Fruit fly (Drosophila melanogaster) whole organism, embryonic: Measurements from ENCODE around the gene CG12239.

ENCODE experiments used
- BtbVII ChIP-seq: fragments of 200-800 bp; sonication (Bioruptor generic); optimal IDR thresholded peaks from 3 replicates; lab custom pipeline; 2017; ENCODE audit warnings: missing biosample characterization, mild to moderate bottlenecking, missing genetic modification characterization
- CG10274 ChIP-seq: fragments of 200-800 bp; sonication (Bioruptor generic); optimal IDR thresholded peaks from 3 replicates; lab custom pipeline; 2017; ENCODE audit warnings: missing biosample characterization, mild to moderate bottlenecking, missing genetic modification characterization
- CG10959 ChIP-seq: fragments of 200-800 bp; sonication (Bioruptor generic); IDR thresholded peaks from 2 replicates; pipeline ENCODE4 v1.3.6; 2022; ENCODE audit warnings: missing biosample characterization, missing genetic modification characterization
- CG11398 ChIP-seq: fragments of 200-800 bp; sonication (Bioruptor generic); optimal IDR thresholded peaks from 2 replicates; lab custom pipeline; 2016; ENCODE audit warnings: missing biosample characterization, missing genetic modification characterization
- CG1233 ChIP-seq: fragments of 200-800 bp; sonication (Bioruptor generic); optimal IDR thresholded peaks from 4 replicates; lab custom pipeline; 2018; ENCODE audit warnings: missing biosample characterization, mild to moderate bottlenecking, missing genetic modification characterization
- CG13296 ChIP-seq: fragments of 200-800 bp; sonication (Bioruptor generic); optimal IDR thresholded peaks from 3 replicates; lab custom pipeline; 2018; ENCODE audit warnings: missing biosample characterization, mild to moderate bottlenecking, missing genetic modification characterization
- CG13424 ChIP-seq: fragments of 200-800 bp; sonication (Bioruptor generic); optimal IDR thresholded peaks from 2 replicates; lab custom pipeline; 2019; ENCODE audit warnings: missing biosample characterization, mild to moderate bottlenecking, missing genetic modification characterization, moderate library complexity
- CG1529 ChIP-seq: fragments of 200-800 bp; sonication (Bioruptor generic); optimal IDR thresholded peaks from 3 replicates; lab custom pipeline; 2018; ENCODE audit warnings: missing biosample characterization, missing genetic modification characterization
- CG15696 ChIP-seq: fragments of 200-800 bp; sonication (Bioruptor generic); optimal IDR thresholded peaks from 2 replicates; lab custom pipeline; 2019; ENCODE audit warnings: missing biosample characterization, mild to moderate bottlenecking, missing genetic modification characterization, moderate library complexity
- CG1602 ChIP-seq: fragments of 200-800 bp; sonication (Bioruptor generic); optimal IDR thresholded peaks from 3 replicates; lab custom pipeline; 2016; ENCODE audit warnings: missing biosample characterization, missing genetic modification characterization
- CG1603 ChIP-seq: fragments of 200-800 bp; sonication (Bioruptor generic); optimal IDR thresholded peaks from 2 replicates; lab custom pipeline; 2019; ENCODE audit warnings: missing biosample characterization, mild to moderate bottlenecking, missing genetic modification characterization, moderate library complexity
- CG17359 ChIP-seq: fragments of 200-800 bp; sonication (Bioruptor generic); optimal IDR thresholded peaks from 3 replicates; lab custom pipeline; 2018; ENCODE audit warnings: missing biosample characterization, mild to moderate bottlenecking, missing genetic modification characterization, moderate library complexity
- CG17361 ChIP-seq: fragments of 200-800 bp; sonication (Bioruptor generic); IDR thresholded peaks from 3 replicates; pipeline ENCODE4 v1.3.6; 2022; ENCODE audit warnings: missing biosample characterization, missing genetic modification characterization
- CG1792 ChIP-seq: fragments of 200-800 bp; sonication (Bioruptor generic); optimal IDR thresholded peaks from 2 replicates; lab custom pipeline; 2016; ENCODE audit warnings: missing biosample characterization, missing genetic modification characterization
- CG3065 ChIP-seq: fragments of 200-800 bp; sonication (Bioruptor generic); optimal IDR thresholded peaks from 2 replicates; lab custom pipeline; 2016; ENCODE audit warnings: missing biosample characterization, missing genetic modification characterization
- CG31388 ChIP-seq: fragments of 200-800 bp; sonication (Bioruptor generic); optimal IDR thresholded peaks from 2 replicates; lab custom pipeline; 2016; ENCODE audit warnings: missing biosample characterization, missing genetic modification characterization
- CG32772 ChIP-seq: fragments of 200-800 bp; sonication (Bioruptor generic); IDR thresholded peaks from 2 replicates; pipeline ENCODE4 v1.3.6; 2022; ENCODE audit warnings: missing biosample characterization, missing genetic modification characterization
- CG3407 ChIP-seq: fragments of 200-800 bp; sonication (Bioruptor generic); optimal IDR thresholded peaks from 2 replicates; lab custom pipeline; 2018; ENCODE audit warnings: missing biosample characterization, mild to moderate bottlenecking, missing genetic modification characterization
- CG4328 ChIP-seq: fragments of 200-800 bp; sonication (Bioruptor generic); optimal IDR thresholded peaks from 3 replicates; lab custom pipeline; 2017; ENCODE audit warnings: missing biosample characterization, missing genetic modification reagents, missing genetic modification characterization
- CG5180 ChIP-seq: fragments of 200-800 bp; sonication (Bioruptor generic); optimal IDR thresholded peaks from 3 replicates; lab custom pipeline; 2017; ENCODE audit warnings: missing biosample characterization, missing genetic modification characterization, mild to moderate bottlenecking, moderate library complexity, missing genetic modification reagents
- CG7556 ChIP-seq: fragments of 200-800 bp; sonication (Bioruptor generic); optimal IDR thresholded peaks from 2 replicates; lab custom pipeline; 2017; ENCODE audit warnings: missing biosample characterization, mild to moderate bottlenecking, missing genetic modification characterization
- CG8924 ChIP-seq: fragments of 200-800 bp; optimal IDR thresholded peaks from 3 replicates; lab custom pipeline; 2019; ENCODE audit warnings: missing biosample characterization, mild to moderate bottlenecking, missing genetic modification characterization, moderate library complexity
- Dfd ChIP-seq, 2 experiments: fragments of >200 bp; optimal IDR thresholded peaks; 2 replicates each; lab custom pipeline; 2017; ENCODE audit warnings: missing biosample characterization in 2 of 2, missing genetic modification characterization in 2 of 2
- Drgx ChIP-seq: fragments of 200-800 bp; sonication (Bioruptor generic); IDR thresholded peaks from 2 replicates; pipeline ENCODE4 v1.3.6; 2022; ENCODE audit warnings: missing biosample characterization, missing genetic modification characterization
- ERR ChIP-seq: fragments of 200-800 bp; sonication (Bioruptor generic); optimal IDR thresholded peaks from 2 replicates; lab custom pipeline; 2016; ENCODE audit warnings: missing biosample characterization, missing genetic modification characterization
- Ets97D ChIP-seq: fragments of 200-800 bp; sonication (Bioruptor generic); optimal IDR thresholded peaks from 3 replicates; lab custom pipeline; 2016; ENCODE audit warnings: missing biosample characterization, missing genetic modification characterization
- MBD-R2 ChIP-seq: fragments of 200-800 bp; sonication (Bioruptor generic); IDR thresholded peaks from 2 replicates; pipeline ENCODE4 v1.3.6; 2022; ENCODE audit warnings: missing biosample characterization, missing genetic modification characterization
- Mad ChIP-seq: fragments of 200-800 bp; sonication (Bioruptor generic); optimal IDR thresholded peaks from 2 replicates; lab custom pipeline; 2016; ENCODE audit warnings: missing biosample characterization, missing genetic modification characterization
- Max ChIP-seq: fragments of 200-800 bp; sonication (Bioruptor generic); optimal IDR thresholded peaks from 2 replicates; lab custom pipeline; 2016; ENCODE audit warnings: missing biosample characterization, mild to moderate bottlenecking, missing genetic modification characterization
- NK7.1 ChIP-seq: fragments of 200-800 bp; sonication (Bioruptor generic); optimal IDR thresholded peaks from 3 replicates; lab custom pipeline; 2016; ENCODE audit warnings: missing biosample characterization, missing genetic modification characterization
- Sox102F ChIP-seq: fragments of 200-800 bp; sonication (Bioruptor generic); optimal IDR thresholded peaks from 2 replicates; lab custom pipeline; 2018; ENCODE audit warnings: missing biosample characterization, mild to moderate bottlenecking, missing genetic modification characterization, moderate library complexity
- Trl ChIP-seq, 3 experiments: fragments of >200 bp in 2 of 3; fragments of 200-800 bp in 1 of 3; sonication (Bioruptor generic) in 1 of 3; optimal IDR thresholded peaks; 2 replicates in 1 of 3; 3 replicates in 2 of 3; lab custom pipeline; 2016 to 2017; ENCODE audit warnings: missing biosample characterization in 1 of 3, missing genetic modification characterization in 1 of 3
- amos ChIP-seq: fragments of 200-800 bp; sonication (Bioruptor generic); IDR thresholded peaks from 2 replicates; pipeline ENCODE4 v1.3.6; 2022; ENCODE audit warnings: missing biosample characterization, missing genetic modification characterization; ENCODE audit not compliant: partially characterized antibody
- btn ChIP-seq: fragments of 200-800 bp; sonication (Bioruptor generic); optimal IDR thresholded peaks from 2 replicates; lab custom pipeline; 2016; ENCODE audit warnings: missing biosample characterization, missing genetic modification characterization
- cad ChIP-seq: fragments of >200 bp; optimal IDR thresholded peaks from 2 replicates; lab custom pipeline; 2017; ENCODE audit warnings: missing biosample characterization, missing genetic modification characterization
- cg ChIP-seq: fragments of 200-800 bp; sonication (Bioruptor generic); optimal IDR thresholded peaks from 3 replicates; lab custom pipeline; 2019; ENCODE audit warnings: missing biosample characterization, mild to moderate bottlenecking, missing genetic modification characterization, moderate library complexity
- ci ChIP-seq: fragments of 200-800 bp; sonication (Bioruptor generic); IDR thresholded peaks from 3 replicates; pipeline ENCODE4 v1.3.6; 2022; ENCODE audit warnings: missing biosample characterization, missing genetic modification characterization
- eyg ChIP-seq: fragments of 200-800 bp; sonication (Bioruptor generic); optimal IDR thresholded peaks from 3 replicates; lab custom pipeline; 2016; ENCODE audit warnings: missing biosample characterization, missing genetic modification characterization
- gcm ChIP-seq: fragments of 200-800 bp; sonication (Bioruptor generic); optimal IDR thresholded peaks from 2 replicates; lab custom pipeline; 2019; ENCODE audit warnings: missing biosample characterization, mild to moderate bottlenecking, missing genetic modification characterization, moderate library complexity
- gem ChIP-seq: fragments of 200-800 bp; sonication (Bioruptor generic); optimal IDR thresholded peaks from 2 replicates; lab custom pipeline; 2019; ENCODE audit warnings: missing biosample characterization, mild to moderate bottlenecking, missing genetic modification characterization, moderate library complexity
- gro ChIP-seq: fragments of 200-800 bp; sonication (Bioruptor generic); optimal IDR thresholded peaks from 2 replicates; lab custom pipeline; 2016; ENCODE audit warnings: missing biosample characterization, missing genetic modification characterization
- ham ChIP-seq: fragments of 200-800 bp; sonication (Bioruptor generic); IDR thresholded peaks from 2 replicates; pipeline ENCODE4 v1.3.6; 2022; ENCODE audit warnings: missing biosample characterization, missing genetic modification characterization
- lbe ChIP-seq: fragments of 200-800 bp; sonication (Bioruptor generic); optimal IDR thresholded peaks from 2 replicates; lab custom pipeline; 2016; ENCODE audit warnings: missing biosample characterization, mild to moderate bottlenecking, missing genetic modification characterization
- lmd ChIP-seq: fragments of 200-800 bp; sonication (Bioruptor generic); IDR thresholded peaks from 2 replicates; pipeline ENCODE4 v1.3.6; 2022; ENCODE audit warnings: missing biosample characterization, missing genetic modification characterization
- nmo ChIP-seq: fragments of 200-800 bp; sonication (Bioruptor generic); optimal IDR thresholded peaks from 2 replicates; lab custom pipeline; 2018; ENCODE audit warnings: missing biosample characterization, mild to moderate bottlenecking, missing genetic modification characterization, moderate library complexity
- pzg ChIP-seq: fragments of 200-800 bp; sonication (Bioruptor generic); optimal IDR thresholded peaks from 3 replicates; lab custom pipeline; 2018; ENCODE audit warnings: missing biosample characterization, mild to moderate bottlenecking, missing genetic modification characterization, moderate library complexity
- salm ChIP-seq: fragments of 200-800 bp; sonication (Bioruptor generic); optimal IDR thresholded peaks from 2 replicates; lab custom pipeline; 2018; ENCODE audit warnings: missing biosample characterization, mild to moderate bottlenecking, missing genetic modification characterization
- sim ChIP-seq: fragments of 200-800 bp; sonication (Bioruptor generic); IDR thresholded peaks from 2 replicates; pipeline ENCODE4 v1.3.6; 2022; ENCODE audit warnings: missing biosample characterization, missing genetic modification characterization
- stwl ChIP-seq: fragments of 200-800 bp; sonication (Bioruptor generic); optimal IDR thresholded peaks from 3 replicates; lab custom pipeline; 2018; ENCODE audit warnings: missing biosample characterization, mild to moderate bottlenecking, missing genetic modification characterization, moderate library complexity
- twi ChIP-seq: fragments of 200-800 bp; optimal IDR thresholded peaks from 2 replicates; lab custom pipeline; 2019; ENCODE audit warnings: missing biosample characterization, mild to moderate bottlenecking, missing genetic modification characterization, moderate library complexity
- tx ChIP-seq: fragments of 200-800 bp; sonication (Bioruptor generic); optimal IDR thresholded peaks from 2 replicates; lab custom pipeline; 2016; ENCODE audit warnings: missing biosample characterization, missing genetic modification characterization
- z ChIP-seq: fragments of 200-800 bp; sonication (Bioruptor generic); IDR thresholded peaks from 3 replicates; pipeline ENCODE4 v1.3.6; 2022; ENCODE audit warnings: missing biosample characterization, missing genetic modification characterization

Gene CG12239

dm6 chrX:5786559-5786958 is 5.4 kb upstream of the CG12239 start (continued):
- peak; percentile 3 for TF ChIP-seq CG1529 (GFP tag; lab: Kevin White, UChicago)
- peak; percentile 68 for TF ChIP-seq lbe (GFP tag; lab: Kevin White, UChicago)
- no peak for TF ChIP-seq cg
- no peak for TF ChIP-seq stwl
- TF ChIP-seq CG7556: peak; percentile 46
- no peak for TF ChIP-seq Max
- no peak for TF ChIP-seq btn (GFP tag; lab: Kevin White, UChicago)
- no peak for TF ChIP-seq CG5180 (GFP tag; lab: Kevin White, UChicago)
- no peak for TF ChIP-seq CG11398
- TF ChIP-seq CG3407: no peak
- TF ChIP-seq CG1233 (GFP tag; lab: Kevin White, UChicago): no peak
- TF ChIP-seq eyg (GFP tag; lab: Kevin White, UChicago): no peak
- no peak for TF ChIP-seq MBD-R2
- TF ChIP-seq Dfd (GFP tag; optimal IDR thresholded peaks at IDR 0.05; lab: Kevin White, UChicago): no peak
- 0 out of 3 replicates have a peak, but pooled peaks have one; percentile 37 for TF ChIP-seq CG17361 (GFP tag; lab: Robert Waterston, UW)
- TF ChIP-seq CG4328 (GFP tag; lab: Kevin White, UChicago): no peak
- no peak for TF ChIP-seq CG3065 (GFP tag; lab: Kevin White, UChicago)
- no peak for TF ChIP-seq z (GFP tag; lab: Robert Waterston, UW)
- peak; percentile 89 for TF ChIP-seq Drgx (GFP tag; lab: Robert Waterston, UW)
- TF ChIP-seq CG1603: no peak
- TF ChIP-seq Trl (optimal IDR thresholded peaks at IDR 0.05; lab: Kevin White, UChicago): no peak
- TF ChIP-seq Trl (GFP tag; optimal IDR thresholded peaks at IDR 0.05; lab: Kevin White, UChicago): no peak
- peak; percentile 65 for TF ChIP-seq gem (tag; lab: Kevin White, UChicago)
- TF ChIP-seq twi (tag; lab: Kevin White, UChicago): no peak
- no peak for TF ChIP-seq tx (GFP tag; lab: Kevin White, UChicago)
- TF ChIP-seq CG32772 (GFP tag; lab: Robert Waterston, UW): no peak
- no peak for TF ChIP-seq amos (GFP tag; lab: Robert Waterston, UW)
- TF ChIP-seq ham (GFP tag; lab: Robert Waterston, UW): no peak
- TF ChIP-seq NK7.1: no peak
- no peak for TF ChIP-seq CG31388 (GFP tag; lab: Kevin White, UChicago)
- peak; percentile 49 for TF ChIP-seq salm (tag; lab: Kevin White, UChicago)
- no peak for TF ChIP-seq gro
- peak; percentile 75 for TF ChIP-seq Sox102F
- TF ChIP-seq CG13424: peak; percentile 45
- TF ChIP-seq sim (GFP tag; lab: Robert Waterston, UW): no peak
- no peak for TF ChIP-seq CG1602 (GFP tag; lab: Kevin White, UChicago)
- TF ChIP-seq CG17359 (tag; lab: Kevin White, UChicago): no peak
- TF ChIP-seq ERR (GFP tag; lab: Kevin White, UChicago): no peak
- TF ChIP-seq gcm: no peak
- no peak for TF ChIP-seq Mad
- no peak for TF ChIP-seq cad (GFP tag; lab: Kevin White, UChicago)
- TF ChIP-seq CG1792 (GFP tag; lab: Kevin White, UChicago): no peak
- no peak for TF ChIP-seq BtbVII
- TF ChIP-seq ci (GFP tag; lab: Robert Waterston, UW): peak; percentile 44; the same call in 2 of the 3 replicates
- no peak for TF ChIP-seq CG15696 (tag; lab: Kevin White, UChicago)
- TF ChIP-seq CG10274 (GFP tag; lab: Kevin White, UChicago): no peak
- no peak for TF ChIP-seq CG13296
- no peak for TF ChIP-seq nmo
- no peak for TF ChIP-seq CG10959 (GFP tag; lab: Robert Waterston, UW)
- no peak for TF ChIP-seq pzg
- 0 out of 2 replicates have a peak, but pooled peaks have one; percentile 21 for TF ChIP-seq lmd
- TF ChIP-seq Ets97D: no peak
- TF ChIP-seq CG8924 (tag; lab: Kevin White, UChicago): peak; percentile 48
